Worm (Caenorhabditis elegans) whole organism, L4/young adult: ENCODE results near the gene C47A10.16.

Source experiments
- dao-5 ChIP-seq: sonication (generic microtip); optimal IDR thresholded peaks from 2 replicates; lab custom pipeline; 2016; ENCODE audit warnings: missing genotype, missing genetic modification characterization, moderate library complexity, missing compliant biosample characterization
- him-1 ChIP-seq: sonication (generic microtip); optimal IDR thresholded peaks from 2 replicates; lab custom pipeline; 2016; ENCODE audit warnings: missing genotype, missing genetic modification reagents, missing genetic modification characterization, missing compliant biosample characterization

DNA sequence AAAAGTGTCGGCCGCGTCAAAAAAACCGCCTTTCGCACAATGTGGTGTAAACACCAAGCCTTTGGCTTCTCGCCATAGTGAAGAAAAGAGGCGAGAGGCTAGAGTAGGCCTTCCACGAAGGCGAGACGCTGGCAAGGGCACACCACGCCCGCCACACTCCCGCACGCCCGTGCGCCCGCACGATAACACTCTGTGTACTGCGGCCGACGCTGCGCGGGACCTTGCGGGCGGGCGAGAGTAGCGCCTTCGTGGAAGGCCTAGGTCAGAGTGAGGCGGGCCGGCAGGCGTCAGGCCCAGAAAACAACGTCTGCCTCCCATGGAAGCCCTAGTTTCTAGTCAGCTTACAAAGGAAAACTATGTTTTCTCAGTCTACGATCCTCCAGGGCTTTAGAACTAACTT is 47.1 kb upstream of the C47A10.16 start:
- TF ChIP-seq dao-5 (tag; lab: Kevin White, UChicago) (no peak), him-1 (tag; lab: Kevin White, UChicago) (no peak)
